Fruit fly (Drosophila melanogaster) Kc167 (cell line): ENCODE measurements around the gene Itpr.

ENCODE experiments used
- Myc ChIP-seq: fragments of >200 bp; optimal IDR thresholded peaks from 2 replicates; lab custom pipeline; 2017; ENCODE audit warnings: missing external identifiers
- Sin3A ChIP-seq: fragments of >200 bp; optimal IDR thresholded peaks from 2 replicates; lab custom pipeline; 2018; ENCODE audit warnings: missing external identifiers
- insv ChIP-seq: fragments of >200 bp; optimal IDR thresholded peaks from 3 replicates; lab custom pipeline; 2018; ENCODE audit warnings: missing external identifiers

The Itpr gene

dm6 chr3R:5587863-5588519 is 71.1 kb downstream of the Itpr start, which contains the start of gene CG2926:
TSS of gene CG2926 (minus strand) at chr3R:5588380.
- TF ChIP-seq insv (lab: Kevin White, UChicago) (no peak), Sin3A (lab: Kevin White, UChicago) (no peak)

dm6 chr3R:5588573-5588972 is 71.7 kb downstream of the Itpr start, which contains the start of gene PolZ2:
TSS of gene PolZ2 (plus strand) at chr3R:5588873.
- no peak for TF ChIP-seq insv (lab: Kevin White, UChicago)
- TF ChIP-seq Myc: no peak
